Fruit fly (Drosophila melanogaster): ENCODE measurements around the gene mGluR.

- TF ChIP-seq h (optimal IDR thresholded peaks at IDR 0.05) (no peak), insv (optimal IDR thresholded peaks at IDR 0.05) (no peak), psq (optimal IDR thresholded peaks at IDR 0.05) (no peak)
Measured at dm6 chr4:904667-905066, 32.0 kb upstream of the mGluR start.
